Worm (Caenorhabditis elegans): ENCODE measurements around the gene pde-4.

DNA sequence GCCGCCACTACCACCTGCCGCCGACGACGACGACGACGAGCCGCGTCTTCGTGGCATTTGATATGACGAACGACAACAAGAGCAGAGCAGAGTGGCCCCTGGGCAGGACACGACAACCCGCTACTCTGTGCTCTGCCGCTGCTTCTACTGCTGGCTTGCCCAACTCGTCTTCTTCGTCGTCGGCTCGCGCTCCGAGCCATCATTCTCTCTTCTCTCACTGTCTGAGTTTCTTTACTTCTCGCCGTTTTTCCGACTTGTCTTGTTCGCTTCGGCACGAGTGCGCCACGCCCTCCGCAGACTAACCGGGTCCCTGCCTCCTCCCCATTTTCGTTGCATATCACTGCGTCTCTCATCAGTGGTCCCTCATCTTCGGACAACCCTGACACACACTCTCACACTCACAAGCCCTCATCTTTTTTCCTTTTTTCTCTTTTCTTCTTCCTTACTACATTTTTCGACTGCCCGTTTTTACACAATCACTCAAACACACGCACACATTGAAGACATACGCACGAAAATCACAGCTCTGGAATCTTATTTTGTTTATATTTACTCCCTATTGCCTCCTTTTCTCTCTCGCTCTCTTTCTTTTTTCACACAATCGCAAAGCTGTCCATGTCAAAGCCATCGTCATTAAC is 8.9 kb downstream of the pde-4 start:
- no peak for TF ChIP-seq ama-1 (optimal IDR thresholded peaks at IDR 0.05)
- TF ChIP-seq flt-1 (GFP tag; IDR thresholded peaks at IDR 0.05) = no peak
- no peak for TF ChIP-seq hnd-1 (tag; optimal IDR thresholded peaks at IDR 0.05)
- no peak for TF ChIP-seq ets-7 (tag; optimal IDR thresholded peaks at IDR 0.05)
- no peak for TF ChIP-seq ceh-36 (tag; optimal IDR thresholded peaks at IDR 0.05)
- no peak for TF ChIP-seq tbx-11 (GFP tag; IDR thresholded peaks at IDR 0.05)
- no peak for TF ChIP-seq B0310.2 (tag; optimal IDR thresholded peaks at IDR 0.05)
- no peak for TF ChIP-seq F13C5.2 (tag; optimal IDR thresholded peaks at IDR 0.05)
- TF ChIP-seq tbx-37 (GFP tag; conservative IDR thresholded peaks at IDR 0.05) = no peak
- no peak for TF ChIP-seq hmg-4 (GFP tag; optimal IDR thresholded peaks at IDR 0.05)
- no peak for TF ChIP-seq scrt-1 (GFP tag; IDR thresholded peaks at IDR 0.05)
- no peak for TF ChIP-seq pes-1 (GFP tag; IDR thresholded peaks at IDR 0.05)

All from whole organism, early embryonic.